Worm (Caenorhabditis elegans) whole organism, L4 larva: Measurements from ENCODE around the gene cki-1.

Source experiments
- R02D3.7 ChIP-seq: fragments of 150-350 bp; sonication (generic microtip); optimal IDR thresholded peaks from 3 replicates; lab custom pipeline; 2014; ENCODE audit warnings: missing biosample characterization, missing genetic modification characterization
- Y48G9A.11 ChIP-seq: fragments of 200-800 bp; sonication (Bioruptor generic); IDR thresholded peaks from 2 replicates; pipeline ENCODE4 v1.3.6; 2022; ENCODE audit warnings: missing genetic modification reagents, missing genetic modification characterization, missing compliant biosample characterization
- aly-2 ChIP-seq: sonication (generic microtip); optimal IDR thresholded peaks from 2 replicates; lab custom pipeline; 2018; ENCODE audit warnings: missing biosample characterization, missing genetic modification characterization
- ama-1 ChIP-seq: fragments of 150-350 bp; optimal IDR thresholded peaks from 2 replicates; lab custom pipeline; 2014; ENCODE audit warnings: inconsistent platforms, mixed read lengths
- ctbp-1 ChIP-seq: fragments of 200-800 bp; sonication (Bioruptor generic); IDR thresholded peaks from 2 replicates; pipeline ENCODE4 v1.3.6; 2022; ENCODE audit warnings: missing genetic modification reagents, missing genetic modification characterization, missing compliant biosample characterization
- fos-1 ChIP-seq: fragments of 150-350 bp; optimal IDR thresholded peaks from 2 replicates; lab custom pipeline; 2014; ENCODE audit warnings: missing biosample characterization, missing genetic modification characterization
- lin-1 ChIP-seq: fragments of 200-800 bp; sonication (Bioruptor generic); IDR thresholded peaks from 2 replicates; pipeline ENCODE4 v1.3.6; 2022; ENCODE audit warnings: missing genetic modification reagents, missing genetic modification characterization, missing compliant biosample characterization
- lsy-2 ChIP-seq, 2 experiments: fragments of 150-350 bp in 1 of 2; sonication (generic microtip) in 1 of 2; optimal IDR thresholded peaks; 2 replicates each; lab custom pipeline; 2014 to 2017; ENCODE audit warnings: missing biosample characterization in 2 of 2, missing genetic modification characterization in 2 of 2
- php-3 ChIP-seq: fragments of 200-800 bp; sonication (Bioruptor generic); IDR thresholded peaks from 2 replicates; pipeline ENCODE4 v1.3.6; 2022; ENCODE audit warnings: missing genetic modification reagents, missing genetic modification characterization, missing compliant biosample characterization
- pqm-1 ChIP-seq: sonication (generic microtip); optimal IDR thresholded peaks from 2 replicates; lab custom pipeline; 2017; ENCODE audit warnings: missing biosample characterization, missing genetic modification characterization
- sdz-12 ChIP-seq: fragments of 200-800 bp; sonication (Bioruptor generic); optimal IDR thresholded peaks from 2 replicates; lab custom pipeline; 2018; ENCODE audit warnings: mild to moderate bottlenecking, missing genetic modification characterization, missing compliant biosample characterization
- unc-39 ChIP-seq: sonication (generic microtip); optimal IDR thresholded peaks from 2 replicates; lab custom pipeline; 2017; ENCODE audit warnings: missing biosample characterization, missing genetic modification characterization
- zag-1 ChIP-seq: fragments of 150-350 bp; optimal IDR thresholded peaks from 2 replicates; lab custom pipeline; 2014; ENCODE audit warnings: missing biosample characterization, missing genetic modification characterization

DNA sequence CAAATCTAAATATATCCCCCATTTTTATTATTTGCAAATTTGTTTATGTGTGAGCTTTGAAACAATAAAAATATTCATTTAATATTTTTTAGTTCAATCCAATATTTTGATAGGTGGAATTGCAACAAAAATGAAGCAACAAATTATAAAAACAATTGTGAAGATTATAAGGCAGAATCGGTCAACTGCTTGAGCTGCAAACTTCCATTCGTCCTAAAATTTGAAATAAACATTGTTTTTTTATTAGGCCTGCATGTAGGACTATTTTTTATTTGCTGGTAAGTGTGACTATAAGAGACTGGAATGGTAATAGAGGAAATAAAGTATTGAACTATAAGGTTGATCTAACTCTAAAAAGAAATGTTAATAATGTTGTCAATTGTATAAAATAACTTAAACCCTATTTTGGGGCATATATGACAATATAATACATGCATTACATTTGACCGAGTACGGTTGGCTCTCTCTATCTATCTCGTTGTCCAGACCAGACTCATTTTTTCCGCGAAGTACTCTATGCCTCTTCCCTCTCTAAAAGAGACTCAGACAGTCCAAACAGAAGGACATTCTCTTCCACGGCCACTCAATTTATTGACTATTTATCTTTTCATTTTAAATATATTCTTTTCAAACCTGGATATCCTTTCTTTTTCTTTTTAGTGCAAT is 34.7 kb downstream of the cki-1 start, which contains the start of gene T09A5.4:
- no peak for TF ChIP-seq aly-2 (tag; lab: Kevin White, UChicago)
- TF ChIP-seq R02D3.7 (tag; lab: Kevin White, UChicago) = no peak
- no peak for TF ChIP-seq zag-1
- TF ChIP-seq lsy-2 (tag; optimal IDR thresholded peaks at IDR 0.05; lab: Kevin White, UChicago) = peak in 1 of 2 experiments; percentile 33
- TF ChIP-seq ama-1 (lab: Kevin White, UChicago) = no peak
- TF ChIP-seq lin-1 (GFP tag; lab: Robert Waterston, UW) = no peak
- no peak for TF ChIP-seq pqm-1
- TF ChIP-seq Y48G9A.11 (GFP tag; lab: Robert Waterston, UW) = no peak
- no peak for TF ChIP-seq unc-39
- no peak for TF ChIP-seq sdz-12 (GFP tag; lab: Kevin White, UChicago)
- no peak for TF ChIP-seq ctbp-1 (GFP tag; lab: Robert Waterston, UW)
- TF ChIP-seq php-3 (GFP tag; lab: Robert Waterston, UW) = no peak
- no peak for TF ChIP-seq fos-1 (tag; lab: Kevin White, UChicago)
